Worm (Caenorhabditis elegans) whole organism, young adult: ENCODE results near the gene sec-5.

ENCODE experiments used
- B0019.2 ChIP-seq: fragments of 200-800 bp; sonication (Bioruptor generic); conservative IDR thresholded peaks from 2 replicates; pipeline ENCODE4 v1.3.6; 2022; ENCODE audit warnings: missing genetic modification reagents, missing genetic modification characterization, missing compliant biosample characterization
- B0035.1 ChIP-seq: sonication (generic microtip); optimal IDR thresholded peaks from 2 replicates; lab custom pipeline; 2016; ENCODE audit warnings: missing genetic modification characterization, mild to moderate bottlenecking, missing compliant biosample characterization, missing genotype, missing genetic modification reagents
- C06A6.2 ChIP-seq: fragments of 200-800 bp; sonication (Bioruptor generic); conservative IDR thresholded peaks from 2 replicates; pipeline ENCODE4 v1.3.6; 2022; ENCODE audit warnings: missing genetic modification characterization, missing compliant biosample characterization
- F22D6.2 ChIP-seq: sonication (generic microtip); optimal IDR thresholded peaks from 2 replicates; lab custom pipeline; 2016; ENCODE audit warnings: mild to moderate bottlenecking, missing genetic modification characterization, missing compliant biosample characterization
- F37B4.10 ChIP-seq: fragments of 200-800 bp; sonication (Bioruptor generic); IDR thresholded peaks from 2 replicates; pipeline ENCODE4 v1.3.6; 2022; ENCODE audit warnings: missing genetic modification characterization, missing compliant biosample characterization
- F39B2.1 ChIP-seq: fragments of 200-800 bp; sonication (Bioruptor generic); IDR thresholded peaks from 2 replicates; pipeline ENCODE4 v1.3.6; 2022; ENCODE audit warnings: missing genetic modification reagents, missing genetic modification characterization, missing compliant biosample characterization
- F49E8.2 ChIP-seq: sonication (generic microtip); optimal IDR thresholded peaks from 3 replicates; lab custom pipeline; 2017; ENCODE audit warnings: missing genetic modification characterization, mild to moderate bottlenecking, missing compliant biosample characterization, antibody characterized with exemption, moderate library complexity; ENCODE audit not compliant: insufficient read depth
- F55B11.4 ChIP-seq: sonication (generic microtip); optimal IDR thresholded peaks from 2 replicates; lab custom pipeline; 2016; ENCODE audit warnings: missing compliant biosample characterization, missing genetic modification characterization, borderline replicate concordance; ENCODE audit not compliant: insufficient read depth
- K12H6.12 ChIP-seq: fragments of 200-800 bp; sonication (Bioruptor generic); optimal IDR thresholded peaks from 2 replicates; lab custom pipeline; 2018; ENCODE audit warnings: mild to moderate bottlenecking, missing genetic modification characterization, missing compliant biosample characterization
- T26A5.8 ChIP-seq: sonication (generic microtip); optimal IDR thresholded peaks from 2 replicates; lab custom pipeline; 2016; ENCODE audit warnings: missing genetic modification characterization, missing compliant biosample characterization
- Y67H2A.10 ChIP-seq: fragments of 200-800 bp; sonication (Bioruptor generic); conservative IDR thresholded peaks from 2 replicates; pipeline ENCODE4 v1.3.6; 2022; ENCODE audit warnings: missing genetic modification reagents, missing genetic modification characterization, missing compliant biosample characterization
- ZK185.1 ChIP-seq: sonication (generic microtip); optimal IDR thresholded peaks from 2 replicates; lab custom pipeline; 2016; ENCODE audit warnings: mild to moderate bottlenecking, missing genetic modification characterization, missing compliant biosample characterization; ENCODE audit not compliant: poor library complexity, severe bottlenecking
- akir-1 ChIP-seq: fragments of 200-800 bp; sonication (Bioruptor generic); optimal IDR thresholded peaks from 2 replicates; lab custom pipeline; 2018; ENCODE audit warnings: mild to moderate bottlenecking, missing genetic modification characterization, moderate library complexity, missing compliant biosample characterization
- attf-3 ChIP-seq: fragments of 200-800 bp; sonication (Bioruptor generic); conservative IDR thresholded peaks from 2 replicates; pipeline ENCODE4 v1.3.6; 2022; ENCODE audit warnings: missing genetic modification reagents, missing genetic modification characterization, missing compliant biosample characterization
- bed-1 ChIP-seq: fragments of 200-800 bp; sonication (Bioruptor generic); IDR thresholded peaks from 2 replicates; pipeline ENCODE4 v1.3.6; 2022; ENCODE audit warnings: missing genetic modification reagents, missing genetic modification characterization, missing compliant biosample characterization
- cebp-2 ChIP-seq: fragments of 200-800 bp; sonication (Bioruptor generic); IDR thresholded peaks from 2 replicates; pipeline ENCODE4 v1.3.6; 2022; ENCODE audit warnings: missing genetic modification characterization, missing compliant biosample characterization
- ceh-27 ChIP-seq: fragments of 200-800 bp; sonication (Bioruptor generic); optimal IDR thresholded peaks from 2 replicates; lab custom pipeline; 2018; ENCODE audit warnings: mild to moderate bottlenecking, missing genetic modification characterization, moderate library complexity, missing compliant biosample characterization
- ceh-40 ChIP-seq: fragments of 200-800 bp; sonication (Bioruptor generic); IDR thresholded peaks from 2 replicates; pipeline ENCODE4 v1.3.6; 2022; ENCODE audit warnings: missing genetic modification characterization, missing compliant biosample characterization
- ceh-58 ChIP-seq: fragments of 200-800 bp; sonication (Bioruptor generic); IDR thresholded peaks from 2 replicates; pipeline ENCODE4 v1.3.6; 2022; ENCODE audit warnings: missing genetic modification characterization, missing compliant biosample characterization
- ceh-91 ChIP-seq: fragments of 200-800 bp; sonication (Bioruptor generic); IDR thresholded peaks from 2 replicates; pipeline ENCODE4 v1.3.6; 2022; ENCODE audit warnings: missing genetic modification reagents, missing genetic modification characterization, missing compliant biosample characterization
- die-1 ChIP-seq: sonication (generic microtip); optimal IDR thresholded peaks from 2 replicates; lab custom pipeline; 2016; ENCODE audit warnings: missing genotype, mild to moderate bottlenecking, missing genetic modification characterization, missing compliant biosample characterization
- dox-1 ChIP-seq: fragments of 200-800 bp; sonication (Bioruptor generic); IDR thresholded peaks from 2 replicates; pipeline ENCODE4 v1.3.6; 2022; ENCODE audit warnings: missing genetic modification reagents, missing genetic modification characterization, missing compliant biosample characterization
- efl-1 ChIP-seq: fragments of 150-350 bp; optimal IDR thresholded peaks from 2 replicates; lab custom pipeline; 2014; ENCODE audit warnings: missing biosample characterization, missing genetic modification reagents, missing genetic modification characterization
- egrh-3 ChIP-seq: fragments of 200-800 bp; sonication (Bioruptor generic); IDR thresholded peaks from 2 replicates; pipeline ENCODE4 v1.3.6; 2022; ENCODE audit warnings: missing genetic modification reagents, missing genetic modification characterization, missing compliant biosample characterization
- fkh-3 ChIP-seq: sonication (generic microtip); optimal IDR thresholded peaks from 2 replicates; lab custom pipeline; 2016; ENCODE audit warnings: mild to moderate bottlenecking, missing genetic modification characterization, missing compliant biosample characterization
- gei-17 ChIP-seq: fragments of 200-800 bp; sonication (Bioruptor generic); optimal IDR thresholded peaks from 2 replicates; lab custom pipeline; 2018; ENCODE audit warnings: mild to moderate bottlenecking, missing genetic modification characterization, missing compliant biosample characterization
- hmg-1.2 ChIP-seq: fragments of 200-800 bp; sonication (Bioruptor generic); IDR thresholded peaks from 2 replicates; pipeline ENCODE4 v1.3.6; 2022; ENCODE audit warnings: missing genetic modification reagents, missing genetic modification characterization, missing compliant biosample characterization
- hsf-1 ChIP-seq: fragments of 200-800 bp; sonication (Bioruptor generic); IDR thresholded peaks from 2 replicates; pipeline ENCODE4 v1.3.6; 2022; ENCODE audit warnings: missing genetic modification reagents, missing genetic modification characterization, missing compliant biosample characterization
- lin-54 ChIP-seq: fragments of 200-800 bp; sonication (Bioruptor generic); optimal IDR thresholded peaks from 2 replicates; lab custom pipeline; 2018; ENCODE audit warnings: mild to moderate bottlenecking, missing genetic modification characterization, missing compliant biosample characterization
- lsl-1 ChIP-seq: fragments of 200-800 bp; sonication (Bioruptor generic); optimal IDR thresholded peaks from 2 replicates; lab custom pipeline; 2018; ENCODE audit warnings: mild to moderate bottlenecking, missing genetic modification characterization, moderate library complexity, missing compliant biosample characterization
- mes-4 ChIP-seq: sonication (generic microtip); optimal IDR thresholded peaks from 2 replicates; lab custom pipeline; 2016; ENCODE audit warnings: missing genotype, missing genetic modification characterization, missing compliant biosample characterization
- nfya-1 ChIP-seq: sonication (generic microtip); optimal IDR thresholded peaks from 2 replicates; lab custom pipeline; 2017; ENCODE audit warnings: antibody characterized with exemption, missing compliant biosample characterization, missing genetic modification characterization, borderline replicate concordance; ENCODE audit not compliant: insufficient read depth
- nhr-27 ChIP-seq: fragments of 200-800 bp; sonication (Bioruptor generic); optimal IDR thresholded peaks from 2 replicates; lab custom pipeline; 2018; ENCODE audit warnings: mild to moderate bottlenecking, missing genetic modification characterization, moderate library complexity, missing compliant biosample characterization
- nhr-80 ChIP-seq: sonication (generic microtip); optimal IDR thresholded peaks from 2 replicates; lab custom pipeline; 2016; ENCODE audit warnings: missing genetic modification characterization, missing compliant biosample characterization
- pha-4 ChIP-seq: fragments of 150-350 bp; sonication (generic microtip); optimal IDR thresholded peaks from 2 replicates; lab custom pipeline; 2014; ENCODE audit warnings: missing biosample characterization, missing genetic modification reagents, missing genetic modification characterization
- rec-8 ChIP-seq, 2 experiments: sonication (generic microtip); optimal IDR thresholded peaks; 2 replicates each; lab custom pipeline; 2016; ENCODE audit warnings: mild to moderate bottlenecking in 2 of 2, missing genetic modification characterization in 2 of 2, missing genetic modification reagents in 2 of 2, missing genotype in 2 of 2, missing biosample characterization in 1 of 2, missing compliant biosample characterization in 1 of 2, moderate library complexity in 1 of 2
- snpc-4 ChIP-seq, 5 experiments: fragments of 150-350 bp in 1 of 5; sonication (generic microtip) in 4 of 5; optimal IDR thresholded peaks; 2 replicates each; lab custom pipeline; 2014 to 2018; ENCODE audit warnings: missing genetic modification characterization in 5 of 5, missing biosample characterization in 3 of 5, antibody characterized with exemption in 2 of 5, mild to moderate bottlenecking in 2 of 5, missing compliant biosample characterization in 2 of 5, missing genotype in 2 of 5, moderate library complexity in 2 of 5, missing genetic modification reagents in 1 of 5
- somi-1 ChIP-seq: fragments of 200-800 bp; sonication (Bioruptor generic); optimal IDR thresholded peaks from 2 replicates; lab custom pipeline; 2018; ENCODE audit warnings: mild to moderate bottlenecking, missing genetic modification characterization, missing compliant biosample characterization
- tbp1 ChIP-seq: fragments of 200-800 bp; sonication (Bioruptor generic); optimal IDR thresholded peaks from 2 replicates; lab custom pipeline; 2018; ENCODE audit warnings: mild to moderate bottlenecking, missing genetic modification characterization, missing compliant biosample characterization
- tbx-9 ChIP-seq: sonication (generic microtip); optimal IDR thresholded peaks from 2 replicates; lab custom pipeline; 2016; ENCODE audit warnings: borderline replicate concordance, missing genetic modification characterization, inconsistent platforms, missing compliant biosample characterization
- zim-3 ChIP-seq: sonication (generic microtip); optimal IDR thresholded peaks from 2 replicates; lab custom pipeline; 2017; ENCODE audit warnings: mild to moderate bottlenecking, missing genetic modification characterization, moderate library complexity, missing compliant biosample characterization
- ztf-26 ChIP-seq: sonication (generic microtip); optimal IDR thresholded peaks from 2 replicates; lab custom pipeline; 2017; ENCODE audit warnings: missing genetic modification characterization, missing compliant biosample characterization
- ztf-28 ChIP-seq: fragments of 200-800 bp; sonication (Bioruptor generic); IDR thresholded peaks from 2 replicates; pipeline ENCODE4 v1.3.6; 2022; ENCODE audit warnings: missing genetic modification reagents, missing genetic modification characterization, missing compliant biosample characterization
- ztf-3 ChIP-seq: fragments of 200-800 bp; sonication (Bioruptor generic); optimal IDR thresholded peaks from 2 replicates; lab custom pipeline; 2018; ENCODE audit warnings: mild to moderate bottlenecking, missing genetic modification characterization, missing compliant biosample characterization

The sec-5 gene

DNA sequence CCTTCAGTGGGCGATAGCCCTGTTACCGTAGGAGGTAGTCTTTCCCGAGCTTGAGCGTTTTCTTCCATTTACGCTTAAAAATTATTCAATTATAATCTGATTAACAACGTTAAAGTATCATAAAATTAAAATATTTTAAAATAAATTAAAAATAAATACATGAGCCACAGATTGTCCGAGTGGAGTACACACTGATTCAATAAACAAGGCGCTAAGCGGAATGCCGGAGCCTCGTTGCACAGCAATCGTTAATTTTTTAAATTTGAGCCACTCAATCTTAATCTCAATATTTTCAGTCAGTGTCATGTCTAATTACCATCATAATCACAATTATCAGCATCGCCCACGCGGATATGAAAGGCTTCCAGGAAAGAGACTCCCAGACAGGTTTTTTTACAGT is at the start of gene sec-5, which contains the start of gene pir-1:
Gene sec-5 (minus strand): TSS at position 73 of the 400 bp plus-strand sequence.
Gene pir-1 (plus strand): TSS at position 221 of the 400 bp plus-strand sequence.
- TF ChIP-seq lin-54 (GFP tag; lab: Kevin White, UChicago): peak; percentile 7
- TF ChIP-seq ceh-27: no peak
- peak; percentile 96 for TF ChIP-seq attf-3 (GFP tag; lab: Robert Waterston, UW)
- TF ChIP-seq, all 124 proteins: peak for 2

DNA sequence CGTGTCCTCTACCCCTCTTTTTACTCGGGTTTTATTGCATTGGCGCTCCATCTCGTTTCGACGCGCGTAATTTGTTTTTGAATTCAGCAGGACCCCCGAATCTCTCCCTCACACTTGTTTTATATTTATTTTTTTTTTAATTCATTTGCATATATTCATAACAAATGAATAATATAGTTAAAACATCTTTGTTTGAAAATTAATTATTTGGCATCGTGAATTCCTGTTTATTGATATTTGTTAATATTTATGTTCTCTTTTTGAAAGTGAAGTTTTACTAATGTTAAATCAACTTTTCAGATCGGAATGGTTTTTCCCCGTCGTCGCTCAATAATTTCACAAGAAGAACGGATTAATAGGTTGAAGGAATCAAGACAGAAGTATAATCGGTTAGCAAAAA is 46.0 kb upstream of the sec-5 start, which contains the start of gene ZK1067.3:
Gene ZK1067.3 (plus strand): TSS at position 301 of the 400 bp plus-strand sequence.
- TF ChIP-seq hmg-1.2 (GFP tag; lab: Robert Waterston, UW): no peak
- TF ChIP-seq ceh-58: no peak
- TF ChIP-seq gei-17: no peak
- TF ChIP-seq zim-3 (tag; lab: Kevin White, UChicago): no peak
- no peak for TF ChIP-seq F22D6.2 (tag; lab: Kevin White, UChicago)
- no peak for TF ChIP-seq F49E8.2
- TF ChIP-seq hsf-1 (GFP tag; lab: Robert Waterston, UW): no peak
- no peak for TF ChIP-seq C06A6.2

DNA sequence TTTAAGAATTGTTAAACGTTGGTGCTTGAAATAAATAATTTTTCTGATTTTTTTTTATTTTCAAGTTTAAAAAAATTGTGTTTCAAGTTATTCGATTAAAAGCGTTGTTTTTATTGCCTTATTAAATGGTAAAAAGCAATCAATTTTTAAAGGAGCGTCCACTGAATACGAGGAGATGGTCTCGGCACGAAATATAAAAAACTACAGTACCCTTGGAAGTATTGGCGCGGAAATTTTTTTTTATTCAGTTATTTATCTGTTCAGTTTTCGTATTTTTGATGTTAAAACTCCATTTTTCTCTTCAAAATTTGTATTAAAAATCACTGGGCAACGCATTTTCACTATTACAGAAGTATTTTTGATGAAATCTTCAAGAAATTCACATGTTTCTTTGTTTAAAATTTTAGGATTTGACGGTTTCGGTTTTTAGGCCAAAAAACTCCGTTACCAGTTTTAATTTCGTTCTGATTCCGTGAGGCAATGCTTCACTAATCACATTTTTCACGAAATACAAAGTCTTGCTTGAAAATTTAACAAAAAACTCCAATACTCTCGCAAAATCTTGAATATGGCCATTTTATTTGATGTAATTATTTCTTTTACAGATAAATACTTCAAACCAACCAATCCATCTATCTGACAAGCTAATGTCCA is 36.2 kb upstream of the sec-5 start, which contains the start of gene znfx-1:
Gene znfx-1 (plus strand): TSS at position 604 of the 654 bp plus-strand sequence.
- TF ChIP-seq egrh-3 (GFP tag; lab: Robert Waterston, UW): no peak
- no peak for TF ChIP-seq rec-8 (tag; optimal IDR thresholded peaks at IDR 0.05; lab: Kevin White, UChicago)
- TF ChIP-seq nhr-27 (tag; lab: Kevin White, UChicago): no peak
- TF ChIP-seq B0019.2 (GFP tag; lab: Robert Waterston, UW): peak; percentile 60; the same call in 1 of the 2 replicates
- TF ChIP-seq F55B11.4: no peak
- no peak for TF ChIP-seq die-1 (tag; lab: Kevin White, UChicago)
- no peak for TF ChIP-seq nhr-80 (tag; lab: Kevin White, UChicago)
- peak; percentile 50 for TF ChIP-seq tbp1 (GFP tag; lab: Kevin White, UChicago)
- TF ChIP-seq ztf-26: no peak
- no peak for TF ChIP-seq akir-1
- TF ChIP-seq T26A5.8 (tag; lab: Kevin White, UChicago): no peak
- no peak for TF ChIP-seq bed-1 (GFP tag; lab: Robert Waterston, UW)
- TF ChIP-seq fkh-3 (tag; lab: Kevin White, UChicago): no peak
- TF ChIP-seq ztf-3 (GFP tag; lab: Kevin White, UChicago): no peak
- TF ChIP-seq ceh-40 (GFP tag; lab: Robert Waterston, UW): no peak
- TF ChIP-seq nfya-1 (tag; lab: Kevin White, UChicago): no peak
- peak; percentile 80 for TF ChIP-seq ceh-91
- no peak for TF ChIP-seq tbx-9 (tag; lab: Kevin White, UChicago)
- peak; percentile 13 for TF ChIP-seq snpc-4 (GFP tag; optimal IDR thresholded peaks at IDR 0.05; lab: Kevin White, UChicago)
- TF ChIP-seq snpc-4 (tag; optimal IDR thresholded peaks at IDR 0.05; lab: Kevin White, UChicago): peak in 3 of 4 experiments; percentile 16 to 27 (median 18)
- TF ChIP-seq K12H6.12: no peak
- TF ChIP-seq efl-1 (GFP tag; lab: Kevin White, UChicago): peak; percentile 93
- no peak for TF ChIP-seq F37B4.10 (GFP tag; lab: Robert Waterston, UW)
- no peak for TF ChIP-seq pha-4 (tag; lab: Kevin White, UChicago)
- no peak for TF ChIP-seq B0035.1 (tag; lab: Kevin White, UChicago)
- TF ChIP-seq cebp-2: no peak
- TF ChIP-seq Y67H2A.10: no peak
- TF ChIP-seq ZK185.1 (tag; lab: Kevin White, UChicago): no peak
- TF ChIP-seq F39B2.1 (GFP tag; lab: Robert Waterston, UW): no peak
- no peak for TF ChIP-seq mes-4
- no peak for TF ChIP-seq somi-1 (GFP tag; lab: Kevin White, UChicago)
- 0 out of 2 replicates have a peak, but pooled peaks have one; percentile 24 for TF ChIP-seq dox-1 (GFP tag; lab: Robert Waterston, UW)
- TF ChIP-seq lsl-1 (GFP tag; lab: Kevin White, UChicago): peak; percentile 96
- TF ChIP-seq lin-54 (GFP tag; lab: Kevin White, UChicago): peak; percentile 44
- TF ChIP-seq ztf-28: no peak
